Fruit fly (Drosophila melanogaster) whole organism, embryonic: ENCODE measurements around the gene p23.
A peak's percentile ranks its signal among the peaks of the same experiment; 100 is the strongest.

Experiments used
- Antp ChIP-seq: fragments of 200-800 bp; sonication (Bioruptor generic); optimal IDR thresholded peaks from 3 replicates; lab custom pipeline; 2016; ENCODE audit warnings: missing biosample characterization, missing genetic modification characterization
- Atf6 ChIP-seq: fragments of 200-800 bp; sonication (Bioruptor generic); IDR thresholded peaks from 2 replicates; pipeline ENCODE4 v1.3.6; 2022; ENCODE audit warnings: missing biosample characterization, missing genetic modification characterization
- CG10209 ChIP-seq: fragments of 200-800 bp; sonication (Bioruptor generic); optimal IDR thresholded peaks from 3 replicates; lab custom pipeline; 2017; ENCODE audit warnings: missing biosample characterization, mild to moderate bottlenecking, missing genetic modification characterization, missing genetic modification reagents
- CG10267 ChIP-seq: fragments of 200-800 bp; sonication (Bioruptor generic); optimal IDR thresholded peaks from 2 replicates; lab custom pipeline; 2018; ENCODE audit warnings: missing biosample characterization, mild to moderate bottlenecking, missing genetic modification characterization, moderate library complexity
- CG11695 ChIP-seq: fragments of 200-800 bp; sonication (Bioruptor generic); IDR thresholded peaks from 3 replicates; pipeline ENCODE4 v1.3.6; 2022; ENCODE audit warnings: missing biosample characterization, missing genetic modification characterization
- CG12104 ChIP-seq: fragments of 200-800 bp; sonication (Bioruptor generic); optimal IDR thresholded peaks from 3 replicates; lab custom pipeline; 2016; ENCODE audit warnings: missing biosample characterization, missing genetic modification characterization
- CG12659 ChIP-seq: fragments of 200-800 bp; sonication (Bioruptor generic); optimal IDR thresholded peaks from 3 replicates; lab custom pipeline; 2017; ENCODE audit warnings: mild to moderate bottlenecking, missing biosample characterization, missing genetic modification reagents, missing genetic modification characterization
- CG14965 ChIP-seq: fragments of 200-800 bp; sonication (Bioruptor generic); optimal IDR thresholded peaks from 2 replicates; lab custom pipeline; 2016; ENCODE audit warnings: missing biosample characterization, missing genetic modification characterization, borderline replicate concordance
- CG15514 ChIP-seq: fragments of 200-800 bp; sonication (Bioruptor generic); optimal IDR thresholded peaks from 3 replicates; lab custom pipeline; 2017; ENCODE audit warnings: missing biosample characterization, missing genetic modification characterization, mild to moderate bottlenecking, moderate library complexity, missing genetic modification reagents
- CG1603 ChIP-seq: fragments of 200-800 bp; sonication (Bioruptor generic); optimal IDR thresholded peaks from 2 replicates; lab custom pipeline; 2019; ENCODE audit warnings: missing biosample characterization, mild to moderate bottlenecking, missing genetic modification characterization, moderate library complexity
- CG17361 ChIP-seq: fragments of 200-800 bp; sonication (Bioruptor generic); IDR thresholded peaks from 3 replicates; pipeline ENCODE4 v1.3.6; 2022; ENCODE audit warnings: missing biosample characterization, missing genetic modification characterization
- CG2120 ChIP-seq: fragments of 200-800 bp; sonication (Bioruptor generic); optimal IDR thresholded peaks from 3 replicates; lab custom pipeline; 2016; ENCODE audit warnings: missing biosample characterization, missing genetic modification characterization
- CG30020 ChIP-seq: fragments of 200-800 bp; optimal IDR thresholded peaks from 2 replicates; lab custom pipeline; 2019; ENCODE audit warnings: missing biosample characterization, mild to moderate bottlenecking, missing genetic modification characterization, moderate library complexity
- CG3163 ChIP-seq: fragments of 200-800 bp; sonication (Bioruptor generic); optimal IDR thresholded peaks from 3 replicates; lab custom pipeline; 2016; ENCODE audit warnings: missing biosample characterization, missing genetic modification characterization
- CG34376 ChIP-seq: fragments of 200-800 bp; sonication (Bioruptor generic); optimal IDR thresholded peaks from 2 replicates; lab custom pipeline; 2018; ENCODE audit warnings: missing biosample characterization, mild to moderate bottlenecking, missing genetic modification characterization
- CG3726 ChIP-seq: fragments of 200-800 bp; sonication (Bioruptor generic); IDR thresholded peaks from 3 replicates; pipeline ENCODE4, ENCODE4 v1.3.6; 2022; ENCODE audit warnings: missing biosample characterization, missing genetic modification characterization
- CG42726 ChIP-seq: fragments of 200-800 bp; sonication (Bioruptor generic); IDR thresholded peaks from 2 replicates; pipeline ENCODE4 v1.3.6; 2022; ENCODE audit warnings: missing biosample characterization, missing genetic modification characterization; ENCODE audit not compliant: partially characterized antibody
- CG4282 ChIP-seq: fragments of 200-800 bp; sonication (Bioruptor generic); optimal IDR thresholded peaks from 2 replicates; lab custom pipeline; 2016; ENCODE audit warnings: missing biosample characterization, missing genetic modification characterization
- CG43689 ChIP-seq: fragments of 200-800 bp; sonication (Bioruptor generic); IDR thresholded peaks from 2 replicates; pipeline ENCODE4 v1.3.6; 2022; ENCODE audit warnings: missing biosample characterization, missing genetic modification characterization
- CG4730 ChIP-seq: fragments of 200-800 bp; sonication (Bioruptor generic); IDR thresholded peaks from 2 replicates; pipeline ENCODE4 v1.3.6; 2022; ENCODE audit warnings: missing biosample characterization, missing genetic modification characterization
- CG6175 ChIP-seq: fragments of 200-800 bp; sonication (Bioruptor generic); IDR thresholded peaks from 3 replicates; pipeline ENCODE4 v1.3.6; 2022; ENCODE audit warnings: missing biosample characterization, missing genetic modification characterization
- CG6654 ChIP-seq: fragments of 200-800 bp; sonication (Bioruptor generic); optimal IDR thresholded peaks from 2 replicates; lab custom pipeline; 2017; ENCODE audit warnings: missing biosample characterization, mild to moderate bottlenecking, missing genetic modification characterization
- CG6791 ChIP-seq: fragments of 200-800 bp; sonication (Bioruptor generic); IDR thresholded peaks from 3 replicates; pipeline ENCODE4 v1.3.6; 2022; ENCODE audit warnings: missing biosample characterization, missing genetic modification characterization; ENCODE audit not compliant: partially characterized antibody
- CG7357 ChIP-seq: fragments of 200-800 bp; sonication (Bioruptor generic); IDR thresholded peaks from 3 replicates; pipeline ENCODE4 v1.3.6; 2022; ENCODE audit warnings: missing biosample characterization, missing genetic modification characterization
- D19B ChIP-seq: fragments of 200-800 bp; sonication (Bioruptor generic); optimal IDR thresholded peaks from 2 replicates; lab custom pipeline; 2017; ENCODE audit warnings: missing biosample characterization, mild to moderate bottlenecking, missing genetic modification characterization
- Dek ChIP-seq: fragments of 200-800 bp; sonication (Bioruptor generic); optimal IDR thresholded peaks from 3 replicates; lab custom pipeline; 2019; ENCODE audit warnings: missing biosample characterization, mild to moderate bottlenecking, missing genetic modification characterization, moderate library complexity
- Doc2 ChIP-seq: fragments of 200-800 bp; sonication (Bioruptor generic); IDR thresholded peaks from 2 replicates; pipeline ENCODE4 v1.3.6; 2022; ENCODE audit warnings: missing biosample characterization, missing genetic modification characterization
- ERR ChIP-seq: fragments of 200-800 bp; sonication (Bioruptor generic); optimal IDR thresholded peaks from 2 replicates; lab custom pipeline; 2016; ENCODE audit warnings: missing biosample characterization, missing genetic modification characterization
- Elba2 ChIP-seq: fragments of 200-800 bp; sonication (Bioruptor generic); optimal IDR thresholded peaks from 3 replicates; lab custom pipeline; 2016; ENCODE audit warnings: missing biosample characterization, missing genetic modification characterization
- Fer3 ChIP-seq: fragments of 200-800 bp; sonication (Bioruptor generic); optimal IDR thresholded peaks from 2 replicates; lab custom pipeline; 2018; ENCODE audit warnings: missing biosample characterization, mild to moderate bottlenecking, missing genetic modification characterization, moderate library complexity
- H15 ChIP-seq: fragments of 200-800 bp; sonication (Bioruptor generic); IDR thresholded peaks from 3 replicates; pipeline ENCODE4 v1.3.6; 2022; ENCODE audit warnings: missing biosample characterization, missing genetic modification characterization
- H2.0 ChIP-seq: fragments of 200-800 bp; sonication (Bioruptor generic); IDR thresholded peaks from 2 replicates; pipeline ENCODE4 v1.3.6; 2022; ENCODE audit warnings: missing biosample characterization, missing genetic modification characterization
- Kr ChIP-seq: fragments of 200-800 bp; sonication (Bioruptor generic); optimal IDR thresholded peaks from 2 replicates; lab custom pipeline; 2017; ENCODE audit warnings: missing biosample characterization, mild to moderate bottlenecking, missing genetic modification characterization
- Myb ChIP-seq: fragments of 200-800 bp; sonication (Bioruptor generic); optimal IDR thresholded peaks from 2 replicates; lab custom pipeline; 2016; ENCODE audit warnings: missing biosample characterization, missing genetic modification characterization
- NFAT ChIP-seq: fragments of 200-800 bp; sonication (Bioruptor generic); IDR thresholded peaks from 2 replicates; pipeline ENCODE4 v1.3.6; 2022; ENCODE audit warnings: missing biosample characterization, missing genetic modification characterization
- NK7.1 ChIP-seq: fragments of 200-800 bp; sonication (Bioruptor generic); optimal IDR thresholded peaks from 3 replicates; lab custom pipeline; 2016; ENCODE audit warnings: missing biosample characterization, missing genetic modification characterization
- NfI ChIP-seq: fragments of 200-800 bp; sonication (Bioruptor generic); optimal IDR thresholded peaks from 3 replicates; lab custom pipeline; 2018; ENCODE audit warnings: missing biosample characterization, mild to moderate bottlenecking, missing genetic modification characterization, moderate library complexity
- Sry-β ChIP-seq: fragments of 200-800 bp; sonication (Bioruptor generic); optimal IDR thresholded peaks from 2 replicates; lab custom pipeline; 2018; ENCODE audit warnings: missing biosample characterization, mild to moderate bottlenecking, missing genetic modification characterization, moderate library complexity
- abd-A ChIP-seq: fragments of 200-800 bp; sonication (Bioruptor generic); optimal IDR thresholded peaks from 3 replicates; lab custom pipeline; 2019; ENCODE audit warnings: missing biosample characterization, mild to moderate bottlenecking, missing genetic modification characterization, moderate library complexity
- dpn ChIP-seq, 2 experiments: fragments of 200-800 bp; sonication (Bioruptor generic); optimal IDR thresholded peaks; 3 replicates each; lab custom pipeline; 2016; ENCODE audit warnings: missing biosample characterization in 2 of 2, missing genetic modification characterization in 2 of 2
- emc ChIP-seq: fragments of 200-800 bp; sonication (Bioruptor generic); optimal IDR thresholded peaks from 2 replicates; lab custom pipeline; 2016; ENCODE audit warnings: missing biosample characterization, missing genetic modification characterization
- eve ChIP-seq, 2 experiments: fragments of >200 bp; optimal IDR thresholded peaks; 2 replicates each; lab custom pipeline; 2017; ENCODE audit warnings: missing biosample characterization in 2 of 2, missing genetic modification characterization in 2 of 2
- gfzf ChIP-seq: fragments of 200-800 bp; sonication (Bioruptor generic); optimal IDR thresholded peaks from 2 replicates; lab custom pipeline; 2016; ENCODE audit warnings: missing biosample characterization, mild to moderate bottlenecking, missing genetic modification characterization, moderate library complexity
- insv ChIP-seq, 2 experiments: fragments of 200-800 bp; sonication (Bioruptor generic); optimal IDR thresholded peaks; 3 replicates each; lab custom pipeline; 2016 to 2018; ENCODE audit warnings: missing biosample characterization in 2 of 2, missing genetic modification characterization in 2 of 2
- kay ChIP-seq: fragments of 200-800 bp; sonication (Bioruptor generic); optimal IDR thresholded peaks from 2 replicates; lab custom pipeline; 2016; ENCODE audit warnings: missing biosample characterization, missing genetic modification characterization
- pita ChIP-seq: fragments of 200-800 bp; sonication (Bioruptor generic); optimal IDR thresholded peaks from 2 replicates; lab custom pipeline; 2017; ENCODE audit warnings: missing biosample characterization, mild to moderate bottlenecking, missing genetic modification characterization
- repo ChIP-seq: fragments of 200-800 bp; sonication (Bioruptor generic); optimal IDR thresholded peaks from 2 replicates; lab custom pipeline; 2016; ENCODE audit warnings: missing biosample characterization, missing genetic modification characterization
- tll ChIP-seq, 2 experiments: fragments of 200-800 bp in 1 of 2; fragments of >200 bp in 1 of 2; sonication (Bioruptor generic) in 1 of 2; optimal IDR thresholded peaks; 2 replicates each; lab custom pipeline; 2017 to 2019; ENCODE audit warnings: missing biosample characterization in 2 of 2, missing genetic modification characterization in 2 of 2, mild to moderate bottlenecking in 1 of 2, moderate library complexity in 1 of 2
- twi ChIP-seq: fragments of 200-800 bp; optimal IDR thresholded peaks from 2 replicates; lab custom pipeline; 2019; ENCODE audit warnings: missing biosample characterization, mild to moderate bottlenecking, missing genetic modification characterization, moderate library complexity
- zf30C ChIP-seq: fragments of 200-800 bp; sonication (Bioruptor generic); optimal IDR thresholded peaks from 3 replicates; lab custom pipeline; 2018; ENCODE audit warnings: missing biosample characterization, mild to moderate bottlenecking, missing genetic modification characterization

p23 gene

DNA sequence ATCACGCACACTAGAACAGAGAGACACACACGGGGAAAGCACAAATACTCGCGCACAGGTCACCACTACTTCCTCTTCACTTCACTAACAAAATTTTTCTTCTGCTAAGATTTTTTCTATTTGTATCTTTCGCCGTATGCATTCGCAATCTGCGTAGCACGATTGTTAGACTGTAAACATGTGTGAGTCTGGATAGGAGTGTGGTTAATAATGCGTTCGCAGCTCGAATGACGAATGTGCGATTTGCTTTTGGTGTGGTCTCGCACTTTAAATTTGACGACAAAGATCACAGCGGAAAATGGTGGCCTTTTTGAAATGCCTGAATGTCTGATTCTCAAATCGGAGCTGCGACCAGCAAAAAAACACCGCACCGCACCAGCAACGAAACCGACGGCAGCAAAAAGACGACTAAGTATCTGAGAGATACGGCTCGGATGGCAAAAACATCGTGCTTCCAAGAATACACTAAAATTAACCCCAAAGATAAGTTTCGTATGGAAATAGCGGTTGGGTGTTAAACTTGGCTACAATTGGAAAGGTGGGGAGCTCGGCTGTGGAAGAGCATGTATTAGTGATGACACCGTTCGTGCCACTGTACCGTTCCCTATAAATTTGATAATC lies 27.4 kb downstream of the p23 start, which contains the start of gene Unc-115a (continued):
- TF ChIP-seq CG15514 (GFP tag; lab: Kevin White, UChicago), result peak; percentile 85
- TF ChIP-seq CG6791 (GFP tag; lab: Robert Waterston, UW), result no peak
- TF ChIP-seq CG3163 (GFP tag; lab: Kevin White, UChicago), result peak; percentile 58
- TF ChIP-seq Doc2 (GFP tag; lab: Robert Waterston, UW), result no peak
- no peak for TF ChIP-seq H2.0 (GFP tag; lab: Robert Waterston, UW)
- peak; percentile 92 for TF ChIP-seq CG1603 (tag; lab: Kevin White, UChicago)
- peak; percentile 30 for TF ChIP-seq zf30C
- TF ChIP-seq CG12104, result peak; percentile 29
- peak in 1 of 2 experiments; percentile 87 for TF ChIP-seq insv (GFP tag; optimal IDR thresholded peaks at IDR 0.05; lab: Kevin White, UChicago)
- no peak for TF ChIP-seq tll (GFP tag; optimal IDR thresholded peaks at IDR 0.05; lab: Kevin White, UChicago)
- peak; percentile 71 for TF ChIP-seq Dek
- peak; percentile 74 for TF ChIP-seq CG10267 (tag; lab: Kevin White, UChicago)
- TF ChIP-seq gfzf (GFP tag; lab: Kevin White, UChicago), result peak; percentile 98
- TF ChIP-seq H15 (GFP tag; lab: Robert Waterston, UW), result no peak
- TF ChIP-seq kay, result peak; percentile 38
- TF ChIP-seq NfI, result peak; percentile 36
- TF ChIP-seq twi (tag; lab: Kevin White, UChicago), result no peak
- peak; percentile 34 for TF ChIP-seq CG30020 (tag; lab: Kevin White, UChicago)
- peak; percentile 56 for TF ChIP-seq CG4282 (GFP tag; lab: Kevin White, UChicago)
- TF ChIP-seq D19B, result no peak
- no peak for TF ChIP-seq CG11695 (GFP tag; lab: Robert Waterston, UW)
- no peak for TF ChIP-seq CG7357 (GFP tag; lab: Robert Waterston, UW)
- TF ChIP-seq CG14965, result no peak
- TF ChIP-seq CG4730, result no peak
- TF ChIP-seq NFAT (GFP tag; lab: Robert Waterston, UW), result no peak
- TF ChIP-seq CG42726 (GFP tag; lab: Robert Waterston, UW), result no peak
- peak; percentile 10 for TF ChIP-seq NK7.1 (GFP tag; lab: Kevin White, UChicago)
- TF ChIP-seq Myb (GFP tag; lab: Kevin White, UChicago), result peak; percentile 72
- peak; percentile 36 for TF ChIP-seq Fer3 (tag; lab: Kevin White, UChicago)
- no peak for TF ChIP-seq Atf6 (GFP tag; lab: Robert Waterston, UW)
- TF ChIP-seq CG2120 (GFP tag; lab: Kevin White, UChicago), result peak; percentile 69
- peak; percentile 20 for TF ChIP-seq Elba2 (GFP tag; lab: Kevin White, UChicago)
- no peak for TF ChIP-seq Kr (GFP tag; lab: Kevin White, UChicago)
- TF ChIP-seq ERR (GFP tag; lab: Kevin White, UChicago), result peak; percentile 51
- TF ChIP-seq Sry-β (GFP tag; lab: Kevin White, UChicago), result no peak
- no peak for TF ChIP-seq emc (GFP tag; lab: Kevin White, UChicago)
- peak; percentile 99 for TF ChIP-seq pita
- TF ChIP-seq CG34376 (GFP tag; lab: Kevin White, UChicago), result peak; percentile 52
- no peak for TF ChIP-seq abd-A (tag; lab: Kevin White, UChicago)
- no peak for TF ChIP-seq CG43689 (GFP tag; lab: Robert Waterston, UW)
- peak; percentile 61 for TF ChIP-seq repo (GFP tag; lab: Kevin White, UChicago)
- TF ChIP-seq eve (GFP tag; optimal IDR thresholded peaks at IDR 0.05; lab: Kevin White, UChicago), result no peak
- peak; percentile 36 to 47 for TF ChIP-seq dpn (GFP tag; optimal IDR thresholded peaks at IDR 0.05; lab: Kevin White, UChicago)
- TF ChIP-seq CG12659 (GFP tag; lab: Kevin White, UChicago), result peak; percentile 86
- TF ChIP-seq CG3726, result no peak
- TF ChIP-seq CG10209 (GFP tag; lab: Kevin White, UChicago), result peak; percentile 4
- no peak for TF ChIP-seq CG6654 (GFP tag; lab: Kevin White, UChicago)
- no peak for TF ChIP-seq CG17361 (GFP tag; lab: Robert Waterston, UW)
- peak; percentile 38 for TF ChIP-seq Antp (GFP tag; lab: Kevin White, UChicago)
- TF ChIP-seq CG6175 (GFP tag; lab: Robert Waterston, UW), result no peak
